Fruit fly (Drosophila melanogaster) whole organism, pupa: ENCODE results near the gene Polr3A.

Source experiments
- CG14655 ChIP-seq: fragments of 200-800 bp; sonication (Bioruptor generic); optimal IDR thresholded peaks from 3 replicates; lab custom pipeline; 2017; ENCODE audit warnings: mild to moderate bottlenecking, missing biosample characterization, missing genetic modification reagents, missing genetic modification characterization
- CG17806 ChIP-seq: fragments of 200-800 bp; sonication (Bioruptor generic); optimal IDR thresholded peaks from 2 replicates; lab custom pipeline; 2018; ENCODE audit warnings: missing biosample characterization, mild to moderate bottlenecking, missing genetic modification characterization, moderate library complexity
- CG4496 ChIP-seq: fragments of 200-800 bp; sonication (Bioruptor generic); IDR thresholded peaks from 3 replicates; pipeline ENCODE4 v1.3.6; 2022; ENCODE audit warnings: missing biosample characterization, missing genetic modification characterization
- CG8159 ChIP-seq: fragments of 200-800 bp; sonication (Bioruptor generic); optimal IDR thresholded peaks from 3 replicates; lab custom pipeline; 2018; ENCODE audit warnings: missing biosample characterization, mild to moderate bottlenecking, missing genetic modification characterization, moderate library complexity
- CG8301 ChIP-seq: fragments of 200-800 bp; sonication (Bioruptor generic); optimal IDR thresholded peaks from 2 replicates; lab custom pipeline; 2018; ENCODE audit warnings: missing biosample characterization, mild to moderate bottlenecking, missing genetic modification characterization
- Ets98B ChIP-seq: fragments of 200-800 bp; sonication (Bioruptor generic); IDR thresholded peaks from 2 replicates; pipeline ENCODE4 v1.3.6; 2022; ENCODE audit warnings: missing biosample characterization, missing genetic modification characterization
- Pif1A ChIP-seq: fragments of 200-800 bp; sonication (Bioruptor generic); optimal IDR thresholded peaks from 3 replicates; lab custom pipeline; 2016; ENCODE audit warnings: missing biosample characterization, missing genetic modification characterization

- TF ChIP-seq CG14655 (GFP tag; lab: Kevin White, UChicago) (no peak), CG8159 (tag; lab: Kevin White, UChicago) (no peak), CG4496 (GFP tag; lab: Robert Waterston, UW) (no peak), CG17806 (no peak), Pif1A (GFP tag; lab: Kevin White, UChicago) (no peak), CG8301 (tag; lab: Kevin White, UChicago) (no peak), Ets98B (GFP tag; lab: Robert Waterston, UW) (no peak)
Measured at dm6 chrX:15769457-15769856, 6.7 kb downstream of the Polr3A start, which contains the start of gene CG33172.
